Worm (Caenorhabditis elegans) whole organism, dauer: Measurements from ENCODE around the gene rars-2.

ENCODE experiments used
- unc-62 ChIP-seq: sonication (generic microtip); optimal IDR thresholded peaks from 2 replicates; lab custom pipeline; 2017; ENCODE audit warnings: missing biosample characterization, missing genetic modification reagents, missing genetic modification characterization

The rars-2 gene

ce11 chrII:6125259-6125658 lies at the start of gene rars-2:
Gene rars-2 (plus strand): TSS chrII:6125559.
- TF ChIP-seq unc-62 (GFP tag; lab: Kevin White, UChicago), result no peak

- no peak for TF ChIP-seq unc-62 (GFP tag; lab: Kevin White, UChicago)
Measured at ce11 chrII:6077604-6078003, 47.8 kb upstream of the rars-2 start, which contains the start of gene H12I13.6. Gene H12I13.6 (plus strand): TSS chrII:6077904.

- TF ChIP-seq unc-62 (GFP tag; lab: Kevin White, UChicago), result no peak
Measured at ce11 chrII:6080743-6081142, 44.6 kb upstream of the rars-2 start, which contains the start of gene fbf-1. Gene fbf-1 (minus strand): TSS chrII:6080843.

- TF ChIP-seq unc-62 (GFP tag; lab: Kevin White, UChicago), result no peak
Measured at ce11 chrII:6082620-6083019, 42.7 kb upstream of the rars-2 start, which contains the start of gene F21H12.3. Gene F21H12.3 (plus strand): TSS chrII:6082920.

ce11 chrII:6091380-6091779 lies 34.0 kb upstream of the rars-2 start, which contains the start of the genes fbf-2 and nspg-3:
Gene fbf-2 (minus strand): TSS chrII:6091480.
Gene nspg-3 (plus strand): TSS chrII:6091767.
- no peak for TF ChIP-seq unc-62 (GFP tag; lab: Kevin White, UChicago)

ce11 chrII:6097441-6097840 lies 27.9 kb upstream of the rars-2 start, which contains the start of the genes tpp-2 and rbbp-5:
Gene tpp-2 (minus strand): TSS chrII:6097597.
Gene rbbp-5 (plus strand): TSS chrII:6097830.
- no peak for TF ChIP-seq unc-62 (GFP tag; lab: Kevin White, UChicago)

- no peak for TF ChIP-seq unc-62 (GFP tag; lab: Kevin White, UChicago)
Measured at ce11 chrII:6099500-6099899, 25.9 kb upstream of the rars-2 start, which contains the start of gene rgs-3. Gene rgs-3 (plus strand): TSS chrII:6099800.

ce11 chrII:6101475-6101874 lies 23.9 kb upstream of the rars-2 start:
- TF ChIP-seq unc-62 (GFP tag; lab: Kevin White, UChicago), result no peak

ce11 chrII:6103986-6104385 lies 21.4 kb upstream of the rars-2 start:
- no peak for TF ChIP-seq unc-62 (GFP tag; lab: Kevin White, UChicago)

ce11 chrII:6107773-6108172 lies 17.6 kb upstream of the rars-2 start:
- TF ChIP-seq unc-62 (GFP tag; lab: Kevin White, UChicago), result no peak

- TF ChIP-seq unc-62 (GFP tag; lab: Kevin White, UChicago), result no peak
Measured at ce11 chrII:6109989-6110388, 15.4 kb upstream of the rars-2 start.

- TF ChIP-seq unc-62 (GFP tag; lab: Kevin White, UChicago), result no peak
Measured at ce11 chrII:6113187-6113586, 12.2 kb upstream of the rars-2 start, which contains the start of gene heri-1. Gene heri-1 (minus strand): TSS chrII:6113194.

- no peak for TF ChIP-seq unc-62 (GFP tag; lab: Kevin White, UChicago)
Measured at ce11 chrII:6113842-6114441, 11.4 kb upstream of the rars-2 start.

ce11 chrII:6115283-6115682 lies 10.1 kb upstream of the rars-2 start:
- TF ChIP-seq unc-62 (GFP tag; lab: Kevin White, UChicago), result no peak

- TF ChIP-seq unc-62 (GFP tag; lab: Kevin White, UChicago), result no peak
Measured at ce11 chrII:6116701-6117100, 8.7 kb upstream of the rars-2 start.

- TF ChIP-seq unc-62 (GFP tag; lab: Kevin White, UChicago), result no peak
Measured at ce11 chrII:6118163-6118562, 7.2 kb upstream of the rars-2 start, which contains the start of gene C29H12.6. Gene C29H12.6 (minus strand): TSS chrII:6118263.

ce11 chrII:6120548-6120947 lies 4.8 kb upstream of the rars-2 start:
- TF ChIP-seq unc-62 (GFP tag; lab: Kevin White, UChicago), result no peak
